Worm (Caenorhabditis elegans): Measurements from ENCODE around the gene F54E4.3.

F54E4.3 gene

ce11 chrX:14602676-14603075 is 33.5 kb downstream of the F54E4.3 start, which contains the start of gene eor-2 (continued):
- TF ChIP-seq somi-1 (GFP tag; optimal IDR thresholded peaks at IDR 0.05) (peak; percentile 9), B0019.2 (GFP tag; conservative IDR thresholded peaks at IDR 0.05) (no peak), F57A8.1 (GFP tag; optimal IDR thresholded peaks at IDR 0.05) (no peak), let-526 (GFP tag; IDR thresholded peaks at IDR 0.05) (no peak), athp-1 (tag; optimal IDR thresholded peaks at IDR 0.05) (no peak), D2030.7 (GFP tag; IDR thresholded peaks at IDR 0.05) (no peak)

- TF ChIP-seq fkh-3 (tag; optimal IDR thresholded peaks at IDR 0.05) (no peak), aptf-2 (GFP tag; conservative IDR thresholded peaks at IDR 0.05) (no peak), pha-4 (tag; optimal IDR thresholded peaks at IDR 0.05) (no peak), unc-62 (GFP tag; optimal IDR thresholded peaks at IDR 0.05) (no peak), sptf-2 (GFP tag; optimal IDR thresholded peaks at IDR 0.05) (no peak), attf-3 (GFP tag; conservative IDR thresholded peaks at IDR 0.05) (no peak), nhr-27 (tag; optimal IDR thresholded peaks at IDR 0.05) (no peak), ceh-27 (GFP tag; optimal IDR thresholded peaks at IDR 0.05) (no peak), dox-1 (GFP tag; IDR thresholded peaks at IDR 0.05) (no peak), mel-28 (tag; optimal IDR thresholded peaks at IDR 0.05; ENCODE audit: borderline replicate concordance) (no peak), madf-8 (GFP tag; conservative IDR thresholded peaks at IDR 0.05) (no peak)
Measured at ce11 chrX:14599245-14599644, 37.0 kb downstream of the F54E4.3 start, which contains the start of gene C44H4.6. TSS of gene C44H4.6 (minus strand) at chrX:14599345.

- TF ChIP-seq dpff-1 (tag; optimal IDR thresholded peaks at IDR 0.05) = no peak
- no peak for TF ChIP-seq zim-3 (tag; optimal IDR thresholded peaks at IDR 0.05)
- TF ChIP-seq cebp-1 (GFP tag; IDR thresholded peaks at IDR 0.05) = no peak
- TF ChIP-seq cebp-1 (tag; optimal IDR thresholded peaks at IDR 0.05) = no peak
- no peak for TF ChIP-seq ceh-58 (GFP tag; IDR thresholded peaks at IDR 0.05)
- TF ChIP-seq hlh-12 (tag; optimal IDR thresholded peaks at IDR 0.05) = no peak
- TF ChIP-seq somi-1 (GFP tag; optimal IDR thresholded peaks at IDR 0.05) = no peak
- TF ChIP-seq F37B4.10 (GFP tag; IDR thresholded peaks at IDR 0.05) = no peak
- TF ChIP-seq hmg-1.2 (GFP tag; IDR thresholded peaks at IDR 0.05) = no peak
- no peak for TF ChIP-seq K12H6.12 (tag; optimal IDR thresholded peaks at IDR 0.05)
- no peak for TF ChIP-seq attf-6 (GFP tag; IDR thresholded peaks at IDR 0.05)
Measured at ce11 chrX:14594825-14595224, 41.4 kb downstream of the F54E4.3 start, which contains the start of gene C44H4.8. TSS of gene C44H4.8 (plus strand) at chrX:14595125.

ce11 chrX:14593206-14593605 is 43.0 kb downstream of the F54E4.3 start:
- TF ChIP-seq ekl-4 (GFP tag; IDR thresholded peaks at IDR 0.05) = no peak

- TF ChIP-seq let-607 (tag; optimal IDR thresholded peaks at IDR 0.05) (peak in 1 of 2 experiments; percentile 46), mcd-1 (GFP tag; IDR thresholded peaks at IDR 0.05) (peak; percentile 67), madf-10 (tag; optimal IDR thresholded peaks at IDR 0.05) (peak; percentile 10), F10E7.11 (tag; optimal IDR thresholded peaks at IDR 0.05) (no peak), hlh-26 (GFP tag; conservative IDR thresholded peaks at IDR 0.05) (no peak), Y53G8AR.9 (GFP tag; conservative IDR thresholded peaks at IDR 0.05) (no peak), nhr-80 (tag; optimal IDR thresholded peaks at IDR 0.05) (peak; percentile 89), K11D2.4 (GFP tag; IDR thresholded peaks at IDR 0.05) (no peak), attf-5 (GFP tag; optimal IDR thresholded peaks at IDR 0.05) (peak; percentile 38), F23B12.7 (tag; optimal IDR thresholded peaks at IDR 0.05; ENCODE audit: insufficient read depth) (peak; percentile 47)
Measured at ce11 chrX:14589051-14589736, 47.0 kb downstream of the F54E4.3 start, which contains the start of the genes C44H4.4 and tap-1. TSS of gene C44H4.4 (minus strand) at chrX:14589101. TSS of gene tap-1 (plus strand) at chrX:14589624.
